Worm (Caenorhabditis elegans) whole organism, L4 larva: ENCODE results near the gene hex-1.

Source experiments
- F10B5.3 ChIP-seq: sonication (generic microtip); optimal IDR thresholded peaks from 2 replicates; lab custom pipeline; 2016; ENCODE audit warnings: mild to moderate bottlenecking, missing genetic modification characterization, missing compliant biosample characterization
- F37D6.2 ChIP-seq: sonication (generic microtip); optimal IDR thresholded peaks from 2 replicates; lab custom pipeline; 2016; ENCODE audit warnings: mild to moderate bottlenecking, missing genetic modification characterization, missing compliant biosample characterization
- F44E2.7 ChIP-seq: fragments of 200-800 bp; sonication (Bioruptor generic); IDR thresholded peaks from 2 replicates; pipeline ENCODE4 v2.1.2; 2022; ENCODE audit warnings: missing genetic modification characterization, missing compliant biosample characterization
- F49E8.2 ChIP-seq: sonication (generic microtip); optimal IDR thresholded peaks from 2 replicates; lab custom pipeline; 2016; ENCODE audit warnings: missing compliant biosample characterization, mild to moderate bottlenecking, missing genetic modification characterization, borderline replicate concordance
- T20F7.1 ChIP-seq: fragments of 200-800 bp; sonication (Bioruptor generic); optimal IDR thresholded peaks from 2 replicates; lab custom pipeline; 2018; ENCODE audit warnings: mild to moderate bottlenecking, missing genetic modification characterization, missing compliant biosample characterization
- T26A8.4 ChIP-seq: fragments of 200-800 bp; sonication (Bioruptor generic); IDR thresholded peaks from 2 replicates; pipeline ENCODE4 v1.3.6; 2022; ENCODE audit warnings: missing genetic modification characterization, missing compliant biosample characterization
- Y105C5A.15 ChIP-seq: fragments of 200-800 bp; sonication (Bioruptor generic); IDR thresholded peaks from 2 replicates; pipeline ENCODE4 v1.3.6; 2022; ENCODE audit warnings: missing genetic modification characterization, missing compliant biosample characterization
- Y48G9A.11 ChIP-seq: fragments of 200-800 bp; sonication (Bioruptor generic); IDR thresholded peaks from 2 replicates; pipeline ENCODE4 v1.3.6; 2022; ENCODE audit warnings: missing genetic modification reagents, missing genetic modification characterization, missing compliant biosample characterization
- Y5F2A.4 ChIP-seq: fragments of 200-800 bp; sonication (Bioruptor generic); optimal IDR thresholded peaks from 2 replicates; lab custom pipeline; 2018; ENCODE audit warnings: mild to moderate bottlenecking, missing genetic modification characterization, missing compliant biosample characterization
- Y75B8A.6 ChIP-seq: fragments of 200-800 bp; sonication (Bioruptor generic); IDR thresholded peaks from 2 replicates; pipeline ENCODE4 v1.3.6; 2022; ENCODE audit warnings: missing genetic modification reagents, missing genetic modification characterization, missing compliant biosample characterization
- aly-2 ChIP-seq: sonication (generic microtip); optimal IDR thresholded peaks from 2 replicates; lab custom pipeline; 2018; ENCODE audit warnings: missing biosample characterization, missing genetic modification characterization
- arid-1 ChIP-seq: fragments of 200-800 bp; sonication (Bioruptor generic); conservative IDR thresholded peaks from 2 replicates; pipeline ENCODE4 v1.3.6; 2022; ENCODE audit warnings: missing genetic modification reagents, missing genetic modification characterization, missing compliant biosample characterization
- ceh-20 ChIP-seq: fragments of 200-800 bp; sonication (Bioruptor generic); IDR thresholded peaks from 2 replicates; pipeline ENCODE4 v1.3.6; 2022; ENCODE audit warnings: missing genetic modification reagents, missing genetic modification characterization, missing compliant biosample characterization
- ceh-28 ChIP-seq: fragments of 150-350 bp; optimal IDR thresholded peaks from 2 replicates; lab custom pipeline; 2014; ENCODE audit warnings: missing biosample characterization, missing genetic modification reagents, missing genetic modification characterization
- ceh-44 ChIP-seq: fragments of 200-800 bp; sonication (Bioruptor generic); IDR thresholded peaks from 2 replicates; pipeline ENCODE4 v1.3.6; 2022; ENCODE audit warnings: missing genetic modification reagents, missing genetic modification characterization, missing compliant biosample characterization
- ceh-62 ChIP-seq: sonication (generic microtip); optimal IDR thresholded peaks from 2 replicates; lab custom pipeline; 2017; ENCODE audit warnings: missing biosample characterization, missing genetic modification characterization
- ces-1 ChIP-seq: fragments of 150-350 bp; sonication (generic microtip); optimal IDR thresholded peaks from 4 replicates; lab custom pipeline; 2014; ENCODE audit warnings: missing biosample characterization, missing genetic modification reagents, missing genetic modification characterization
- ctbp-1 ChIP-seq: fragments of 200-800 bp; sonication (Bioruptor generic); IDR thresholded peaks from 2 replicates; pipeline ENCODE4 v1.3.6; 2022; ENCODE audit warnings: missing genetic modification reagents, missing genetic modification characterization, missing compliant biosample characterization
- daf-19 ChIP-seq: fragments of 200-800 bp; sonication (Bioruptor generic); conservative IDR thresholded peaks from 2 replicates; pipeline ENCODE4 v1.3.6; 2022; ENCODE audit warnings: missing genetic modification characterization, missing compliant biosample characterization
- daf-8 ChIP-seq: fragments of 200-800 bp; sonication (Bioruptor generic); IDR thresholded peaks from 2 replicates; pipeline ENCODE4 v1.3.6; 2022; ENCODE audit warnings: missing genetic modification characterization, missing compliant biosample characterization
- dmd-9 ChIP-seq: fragments of 200-800 bp; sonication (Bioruptor generic); IDR thresholded peaks from 2 replicates; pipeline ENCODE4 v1.3.6; 2022; ENCODE audit warnings: missing genetic modification reagents, missing genetic modification characterization, missing compliant biosample characterization
- dpl-1 ChIP-seq: fragments of 150-350 bp; optimal IDR thresholded peaks from 2 replicates; lab custom pipeline; 2014; ENCODE audit warnings: missing biosample characterization, missing genetic modification reagents, missing genetic modification characterization
- duxl-1 ChIP-seq: sonication (generic microtip); optimal IDR thresholded peaks from 2 replicates; lab custom pipeline; 2016; ENCODE audit warnings: mild to moderate bottlenecking, missing genetic modification characterization, moderate library complexity, missing compliant biosample characterization; ENCODE audit not compliant: poor library complexity
- egl-43 ChIP-seq: fragments of 200-800 bp; sonication (Bioruptor generic); IDR thresholded peaks from 2 replicates; pipeline ENCODE4 v1.3.6; 2022; ENCODE audit warnings: missing genetic modification reagents, missing genetic modification characterization, missing compliant biosample characterization
- fkh-10 ChIP-seq: fragments of 150-350 bp; optimal IDR thresholded peaks from 2 replicates; lab custom pipeline; 2014; ENCODE audit warnings: missing biosample characterization, missing genetic modification reagents, missing genetic modification characterization
- fos-1 ChIP-seq: fragments of 150-350 bp; optimal IDR thresholded peaks from 2 replicates; lab custom pipeline; 2014; ENCODE audit warnings: missing biosample characterization, missing genetic modification characterization
- hif-1 ChIP-seq, 2 experiments: sonication (generic microtip); optimal IDR thresholded peaks; 2 replicates each; lab custom pipeline; 2016 to 2017; ENCODE audit warnings: missing compliant biosample characterization in 2 of 2, missing genetic modification characterization in 2 of 2, missing genetic modification reagents in 2 of 2, missing genotype in 2 of 2, mild to moderate bottlenecking in 1 of 2
- hlh-11 ChIP-seq: fragments of 200-800 bp; sonication (Bioruptor generic); optimal IDR thresholded peaks from 2 replicates; lab custom pipeline; 2018; ENCODE audit warnings: mild to moderate bottlenecking, missing genetic modification characterization, missing compliant biosample characterization
- lim-7 ChIP-seq: fragments of 200-800 bp; sonication (Bioruptor generic); IDR thresholded peaks from 2 replicates; pipeline ENCODE4 v1.3.6; 2022; ENCODE audit warnings: missing genetic modification characterization, missing compliant biosample characterization
- lin-1 ChIP-seq: fragments of 200-800 bp; sonication (Bioruptor generic); IDR thresholded peaks from 2 replicates; pipeline ENCODE4 v1.3.6; 2022; ENCODE audit warnings: missing genetic modification reagents, missing genetic modification characterization, missing compliant biosample characterization
- lsy-2 ChIP-seq, 2 experiments: fragments of 150-350 bp in 1 of 2; sonication (generic microtip) in 1 of 2; optimal IDR thresholded peaks; 2 replicates each; lab custom pipeline; 2014 to 2017; ENCODE audit warnings: missing biosample characterization in 2 of 2, missing genetic modification characterization in 2 of 2
- madf-9 ChIP-seq: fragments of 200-800 bp; sonication (Bioruptor generic); conservative IDR thresholded peaks from 2 replicates; pipeline ENCODE4 v1.3.6; 2022; ENCODE audit warnings: missing genetic modification reagents, missing genetic modification characterization, missing compliant biosample characterization
- mes-2 ChIP-seq: sonication (generic microtip); optimal IDR thresholded peaks from 2 replicates; lab custom pipeline; 2016; ENCODE audit warnings: missing genotype, mild to moderate bottlenecking, missing genetic modification characterization, missing compliant biosample characterization; ENCODE audit not compliant: poor library complexity, severe bottlenecking
- mxl-2 ChIP-seq: fragments of 200-800 bp; sonication (Bioruptor generic); conservative IDR thresholded peaks from 2 replicates; pipeline ENCODE4 v1.3.6; 2022; ENCODE audit warnings: missing genetic modification reagents, missing genetic modification characterization, missing compliant biosample characterization
- mxl-3 ChIP-seq: fragments of 200-800 bp; sonication (Bioruptor generic); optimal IDR thresholded peaks from 2 replicates; lab custom pipeline; 2018; ENCODE audit warnings: mild to moderate bottlenecking, missing genetic modification characterization, missing compliant biosample characterization
- nhr-11 ChIP-seq: fragments of 150-350 bp; optimal IDR thresholded peaks from 2 replicates; lab custom pipeline; 2014; ENCODE audit warnings: missing biosample characterization, missing genetic modification characterization
- nhr-111 ChIP-seq: fragments of 200-800 bp; sonication (Bioruptor generic); optimal IDR thresholded peaks from 2 replicates; lab custom pipeline; 2018; ENCODE audit warnings: mild to moderate bottlenecking, missing genetic modification characterization, missing compliant biosample characterization
- nhr-28 ChIP-seq: fragments of 150-350 bp; optimal IDR thresholded peaks from 2 replicates; lab custom pipeline; 2014; ENCODE audit warnings: missing biosample characterization, missing genetic modification characterization
- nhr-41 ChIP-seq: fragments of 200-800 bp; sonication (Bioruptor generic); IDR thresholded peaks from 2 replicates; pipeline ENCODE4 v1.3.6; 2022; ENCODE audit warnings: missing genetic modification reagents, missing genetic modification characterization, missing compliant biosample characterization
- nhr-48 ChIP-seq: sonication (generic microtip); optimal IDR thresholded peaks from 2 replicates; lab custom pipeline; 2016; ENCODE audit warnings: mild to moderate bottlenecking, missing genetic modification characterization, missing compliant biosample characterization
- nhr-76 ChIP-seq: fragments of 150-350 bp; optimal IDR thresholded peaks from 2 replicates; lab custom pipeline; 2014; ENCODE audit warnings: missing biosample characterization, missing genetic modification characterization
- php-3 ChIP-seq: fragments of 200-800 bp; sonication (Bioruptor generic); IDR thresholded peaks from 2 replicates; pipeline ENCODE4 v1.3.6; 2022; ENCODE audit warnings: missing genetic modification reagents, missing genetic modification characterization, missing compliant biosample characterization
- snpc-4 ChIP-seq: fragments of 150-350 bp; optimal IDR thresholded peaks from 2 replicates; lab custom pipeline; 2014; ENCODE audit warnings: missing biosample characterization, missing genetic modification characterization
- spr-3 ChIP-seq: fragments of 200-800 bp; sonication (Bioruptor generic); optimal IDR thresholded peaks from 2 replicates; lab custom pipeline; 2018; ENCODE audit warnings: mild to moderate bottlenecking, missing genetic modification characterization, missing compliant biosample characterization
- tag-97 ChIP-seq: fragments of 200-800 bp; sonication (Bioruptor generic); IDR thresholded peaks from 2 replicates; pipeline ENCODE4 v1.3.6; 2022; ENCODE audit warnings: missing genetic modification characterization, missing compliant biosample characterization
- unc-130 ChIP-seq: sonication (generic microtip); optimal IDR thresholded peaks from 2 replicates; lab custom pipeline; 2016; ENCODE audit warnings: missing genetic modification reagents, missing genetic modification characterization, missing compliant biosample characterization
- unc-62 ChIP-seq, 3 experiments: fragments of 150-350 bp in 1 of 3; sonication (generic microtip); optimal IDR thresholded peaks in 2 of 3; peaks in 1 of 3; 1 replicate in 1 of 3; 2 replicates in 2 of 3; lab custom pipeline; 2014 to 2017; ENCODE audit warnings: missing biosample characterization in 3 of 3, missing genetic modification characterization in 3 of 3, missing genetic modification reagents in 3 of 3, missing genotype in 1 of 3
- zag-1 ChIP-seq: fragments of 150-350 bp; optimal IDR thresholded peaks from 2 replicates; lab custom pipeline; 2014; ENCODE audit warnings: missing biosample characterization, missing genetic modification characterization
- zfp-2 ChIP-seq: sonication (generic microtip); optimal IDR thresholded peaks from 2 replicates; lab custom pipeline; 2016; ENCODE audit warnings: mild to moderate bottlenecking, missing genetic modification characterization, missing compliant biosample characterization
- zfp-3 ChIP-seq: fragments of 200-800 bp; sonication (Bioruptor generic); conservative IDR thresholded peaks from 2 replicates; pipeline ENCODE4 v1.3.6; 2022; ENCODE audit warnings: missing genetic modification reagents, missing genetic modification characterization, missing compliant biosample characterization

Gene hex-1

DNA sequence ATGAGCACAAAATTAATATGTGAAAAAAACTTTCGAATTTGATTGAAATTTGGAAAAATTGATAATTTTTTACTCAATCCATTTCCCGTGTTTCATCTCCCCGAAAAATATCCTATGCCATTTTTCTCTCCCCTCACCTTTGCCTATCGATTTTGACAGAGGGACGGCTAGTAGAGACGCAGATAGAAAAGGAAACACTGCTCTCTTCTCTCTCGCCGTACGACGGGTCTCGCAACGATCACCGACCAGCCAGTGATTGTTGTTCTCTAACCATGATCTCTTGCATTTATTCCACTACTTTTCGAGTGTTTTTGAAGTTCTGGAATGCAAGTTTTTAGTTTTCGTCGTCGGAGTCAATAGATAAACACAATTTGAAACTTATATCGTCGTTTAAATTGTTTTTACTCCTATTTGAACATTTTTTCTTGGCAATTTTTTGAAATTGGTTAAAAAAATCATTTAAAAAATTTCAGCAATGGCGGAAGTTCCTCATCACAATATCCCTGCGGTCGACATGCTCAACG, 16.6 kb downstream of the hex-1 start, which contains the start of gene vha-15 (continued):
- TF ChIP-seq mxl-2 (GFP tag; lab: Robert Waterston, UW): no peak
- TF ChIP-seq lsy-2 (tag; optimal IDR thresholded peaks at IDR 0.05; lab: Kevin White, UChicago): peak; percentile 86 to 93
- peak; percentile 71 for TF ChIP-seq nhr-28 (tag; lab: Kevin White, UChicago)
- TF ChIP-seq arid-1 (GFP tag; lab: Robert Waterston, UW): no peak
- TF ChIP-seq Y75B8A.6 (GFP tag; lab: Robert Waterston, UW): no peak
- no peak for TF ChIP-seq lim-7 (GFP tag; lab: Robert Waterston, UW)
- TF ChIP-seq nhr-41 (GFP tag; lab: Robert Waterston, UW): no peak
- TF ChIP-seq lin-1: no peak
- peak; percentile 65 for TF ChIP-seq ceh-28 (tag; lab: Kevin White, UChicago)
- no peak for TF ChIP-seq fos-1 (tag; lab: Kevin White, UChicago)
- TF ChIP-seq dmd-9: no peak
- TF ChIP-seq F49E8.2 (tag; lab: Kevin White, UChicago): no peak
- TF ChIP-seq fkh-10 (GFP tag; lab: Kevin White, UChicago): peak; percentile 72
- TF ChIP-seq ceh-20: no peak
- TF ChIP-seq tag-97 (GFP tag; lab: Robert Waterston, UW): no peak
- no peak for TF ChIP-seq ceh-44 (GFP tag; lab: Robert Waterston, UW)
- no peak for TF ChIP-seq ceh-62 (tag; lab: Kevin White, UChicago)
- TF ChIP-seq nhr-11 (tag; lab: Kevin White, UChicago): peak; percentile 61
- no peak for TF ChIP-seq Y48G9A.11
- peak; percentile 51 for TF ChIP-seq duxl-1 (tag; lab: Kevin White, UChicago)
- no peak for TF ChIP-seq Y5F2A.4
- TF ChIP-seq T20F7.1 (GFP tag; lab: Kevin White, UChicago): no peak
- TF ChIP-seq php-3 (GFP tag; lab: Robert Waterston, UW): no peak
- no peak for TF ChIP-seq T26A8.4 (GFP tag; lab: Robert Waterston, UW)
- peak; percentile 4 for TF ChIP-seq zfp-2
- no peak for TF ChIP-seq Y105C5A.15 (GFP tag; lab: Robert Waterston, UW)
- TF ChIP-seq dpl-1 (GFP tag; lab: Kevin White, UChicago): peak; percentile 58
- TF ChIP-seq hif-1 (tag; optimal IDR thresholded peaks at IDR 0.05; lab: Kevin White, UChicago): peak in 1 of 2 experiments; percentile 41
- no peak for TF ChIP-seq nhr-111 (GFP tag; lab: Kevin White, UChicago)
- TF ChIP-seq F44E2.7 (GFP tag; lab: Robert Waterston, UW): no peak
- no peak for TF ChIP-seq spr-3 (GFP tag; lab: Kevin White, UChicago)
- TF ChIP-seq F37D6.2 (tag; lab: Kevin White, UChicago): no peak
- TF ChIP-seq nhr-48 (tag; lab: Kevin White, UChicago): no peak
- no peak for TF ChIP-seq daf-8 (GFP tag; lab: Robert Waterston, UW)
- no peak for TF ChIP-seq unc-130 (GFP tag; lab: Kevin White, UChicago)
- TF ChIP-seq mxl-3 (GFP tag; lab: Kevin White, UChicago): no peak
- TF ChIP-seq F10B5.3 (tag; lab: Kevin White, UChicago): no peak
- no peak for TF ChIP-seq egl-43 (GFP tag; lab: Robert Waterston, UW)
- no peak for TF ChIP-seq madf-9 (GFP tag; lab: Robert Waterston, UW)
- TF ChIP-seq hlh-11 (tag; lab: Kevin White, UChicago): peak; percentile 81
- no peak for TF ChIP-seq snpc-4 (tag; lab: Kevin White, UChicago)
- no peak for TF ChIP-seq zfp-3
- TF ChIP-seq ces-1: no peak
- TF ChIP-seq nhr-76: no peak
- no peak for TF ChIP-seq zag-1 (tag; lab: Kevin White, UChicago)
- TF ChIP-seq aly-2 (tag; lab: Kevin White, UChicago): no peak
- no peak for TF ChIP-seq daf-19 (GFP tag; lab: Robert Waterston, UW)
- peak; percentile 85 for TF ChIP-seq mes-2
- peak; percentile 69 for TF ChIP-seq ctbp-1 (GFP tag; lab: Robert Waterston, UW)
- peak in 1 of 2 experiments; percentile 81 for TF ChIP-seq unc-62 (GFP tag; optimal IDR thresholded peaks at IDR 0.05 in 1 of 2; lab: Kevin White, UChicago)
- no peak for TF ChIP-seq unc-62 (tag; optimal IDR thresholded peaks at IDR 0.05; lab: Kevin White, UChicago)
